Worm (Caenorhabditis elegans): ENCODE measurements around the gene srh-72.

DNA sequence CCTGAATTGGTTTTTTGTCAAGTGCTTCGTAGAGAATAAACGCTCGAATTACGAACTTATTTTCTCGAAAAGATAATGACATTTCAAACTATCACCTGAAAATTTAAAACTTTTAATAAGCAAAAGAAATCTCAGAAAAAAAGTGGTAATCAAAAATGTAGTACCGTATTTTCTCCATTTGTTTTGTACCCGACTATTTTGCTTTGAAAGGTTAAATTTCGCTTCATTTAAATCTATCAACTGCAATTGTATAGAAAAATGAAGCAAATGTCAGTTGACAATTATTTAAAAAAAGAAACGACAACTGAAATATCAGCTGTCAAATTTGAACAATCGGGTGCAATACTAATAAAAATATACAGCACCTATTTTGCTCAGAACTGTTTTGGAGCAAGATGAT is 19.2 kb downstream of the srh-72 start, which contains the start of gene fbxa-158:
- TF ChIP-seq nhr-77 (tag; optimal IDR thresholded peaks at IDR 0.05) (no peak), aly-2 (tag; optimal IDR thresholded peaks at IDR 0.05) (no peak), lin-15B (tag; optimal IDR thresholded peaks at IDR 0.05) (no peak), ceh-32 (tag; optimal IDR thresholded peaks at IDR 0.05; ENCODE audit: poor library complexity) (no peak), lin-39 (tag; optimal IDR thresholded peaks at IDR 0.05) (no peak), ama-1 (optimal IDR thresholded peaks at IDR 0.05) (no peak), mdt-29 (GFP tag; IDR thresholded peaks at IDR 0.05) (no peak), zag-1 (tag; optimal IDR thresholded peaks at IDR 0.05) (no peak), dmd-6 (GFP tag; IDR thresholded peaks at IDR 0.05) (no peak), saeg-2 (GFP tag; IDR thresholded peaks at IDR 0.05) (no peak)
